Worm (Caenorhabditis elegans): ENCODE measurements around the gene lect-2.

ce11 chrII:5841866-5842265 lies 51.3 kb downstream of the lect-2 start, which contains the start of gene nep-25:
- TF ChIP-seq attf-6 (GFP tag; IDR thresholded peaks at IDR 0.05), result no peak
- TF ChIP-seq xnd-1 (tag; optimal IDR thresholded peaks at IDR 0.05), result no peak
- no peak for TF ChIP-seq die-1 (tag; optimal IDR thresholded peaks at IDR 0.05)
- no peak for TF ChIP-seq ceh-27 (GFP tag; optimal IDR thresholded peaks at IDR 0.05)
- TF ChIP-seq unc-62 (GFP tag; optimal IDR thresholded peaks at IDR 0.05), result no peak
- no peak for TF ChIP-seq snpc-4 (GFP tag; optimal IDR thresholded peaks at IDR 0.05)
- TF ChIP-seq snpc-4 (tag; optimal IDR thresholded peaks at IDR 0.05), result no peak
- no peak for TF ChIP-seq dpl-1 (GFP tag; optimal IDR thresholded peaks at IDR 0.05)
- no peak for TF ChIP-seq nfya-1 (tag; optimal IDR thresholded peaks at IDR 0.05; ENCODE audit: borderline replicate concordance, insufficient read depth)
- TF ChIP-seq nhr-80 (tag; optimal IDR thresholded peaks at IDR 0.05), result no peak
- TF ChIP-seq ztf-22 (GFP tag; optimal IDR thresholded peaks at IDR 0.05), result no peak
